Fruit fly (Drosophila melanogaster) whole organism, larva: ENCODE measurements around the gene CG10550.
A peak's percentile ranks its signal among the peaks of the same experiment; 100 is the strongest.

Experiments
- noc ChIP-seq: fragments of 200-800 bp; sonication (Bioruptor generic); optimal IDR thresholded peaks from 3 replicates; lab custom pipeline; 2019; ENCODE audit warnings: missing biosample characterization, mild to moderate bottlenecking, missing genetic modification characterization, moderate library complexity

The CG10550 gene

dm6 chr3R:25308228-25308627 is at the start of gene CG10550:
Gene CG10550 (minus strand): TSS chr3R:25308391.
- TF ChIP-seq noc (tag; lab: Kevin White, UChicago), result no peak

DNA sequence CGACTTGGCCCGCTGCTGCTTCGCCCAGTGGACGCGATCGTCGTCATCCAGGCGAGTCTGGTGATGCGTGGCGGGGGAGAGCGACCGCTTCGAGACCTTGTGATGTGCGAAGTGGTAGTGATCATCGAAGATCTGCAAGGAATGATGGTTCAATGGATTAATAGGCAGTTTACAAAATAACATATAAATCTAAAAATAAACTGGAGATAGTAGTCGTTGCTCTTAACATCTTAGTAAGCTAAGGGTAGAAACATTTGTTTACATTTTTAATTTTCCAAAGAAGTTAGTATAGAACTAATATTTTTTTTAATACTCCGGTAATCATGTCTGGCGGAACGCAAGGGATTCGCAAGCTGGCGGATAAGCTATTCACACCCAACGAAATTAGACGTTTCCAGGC is 49.8 kb upstream of the CG10550 start, which contains the start of gene ND-49L:
Gene ND-49L, plus strand, starts transcription at position 301 of the 400 bp plus-strand sequence.
- TF ChIP-seq noc (tag; lab: Kevin White, UChicago), result no peak

dm6 chr3R:25346899-25347298 is 38.7 kb upstream of the CG10550 start, which contains the start of gene tobi:
Gene tobi (minus strand): TSS chr3R:25346921.
- no peak for TF ChIP-seq noc (tag; lab: Kevin White, UChicago)

DNA sequence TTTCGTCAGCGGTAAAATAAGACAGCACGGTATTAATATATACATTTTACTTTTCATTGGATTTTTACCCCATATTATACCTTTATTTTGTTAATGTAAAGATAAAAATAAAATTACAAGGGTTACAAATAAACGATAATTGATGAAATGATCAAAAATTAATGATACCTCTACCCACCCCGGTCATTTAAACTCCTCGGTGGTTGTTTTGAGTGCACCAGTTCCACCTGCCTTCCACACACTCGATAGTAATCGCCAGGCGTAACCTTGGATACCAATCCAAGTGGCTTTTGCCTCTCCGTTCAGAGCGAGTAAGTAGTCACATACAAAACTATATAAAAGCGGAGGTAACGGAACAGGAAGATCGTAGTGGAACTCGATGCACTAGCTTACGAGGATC is 31.8 kb upstream of the CG10550 start, which contains the start of gene rha:
Gene rha, plus strand, starts transcription at position 301 of the 400 bp plus-strand sequence.
- no peak for TF ChIP-seq noc (tag; lab: Kevin White, UChicago)

- TF ChIP-seq noc (tag; lab: Kevin White, UChicago), result no peak
Observed at dm6 chr3R:25335065-25335464, 26.9 kb upstream of the CG10550 start, which contains the start of the genes CG10669 and CG11902. Gene CG10669 (minus strand): TSS chr3R:25335243. Gene CG11902 (plus strand): TSS chr3R:25335257.

DNA sequence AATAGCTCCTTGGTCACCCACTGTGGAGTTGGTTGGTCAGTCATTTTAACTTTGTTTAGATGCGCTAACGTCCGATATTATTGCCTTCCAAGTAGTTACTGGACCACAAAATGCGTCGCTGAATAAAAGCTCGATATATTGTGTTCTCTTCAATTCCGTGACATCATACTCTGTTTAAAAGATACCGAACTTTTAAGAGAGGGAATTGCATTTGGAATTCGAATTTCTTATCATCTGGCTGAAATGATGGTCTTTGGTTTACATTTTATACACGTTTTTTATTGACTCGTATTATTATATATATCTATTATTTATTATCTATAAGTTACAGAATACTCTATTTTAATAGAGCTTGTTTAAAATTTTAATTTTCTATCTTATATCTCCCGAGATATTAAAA is 22.9 kb upstream of the CG10550 start, which contains the start of gene CHKov2:
Gene CHKov2, minus strand, starts transcription at position 101 of the 400 bp plus-strand sequence.
- TF ChIP-seq noc (tag; lab: Kevin White, UChicago), result no peak

DNA sequence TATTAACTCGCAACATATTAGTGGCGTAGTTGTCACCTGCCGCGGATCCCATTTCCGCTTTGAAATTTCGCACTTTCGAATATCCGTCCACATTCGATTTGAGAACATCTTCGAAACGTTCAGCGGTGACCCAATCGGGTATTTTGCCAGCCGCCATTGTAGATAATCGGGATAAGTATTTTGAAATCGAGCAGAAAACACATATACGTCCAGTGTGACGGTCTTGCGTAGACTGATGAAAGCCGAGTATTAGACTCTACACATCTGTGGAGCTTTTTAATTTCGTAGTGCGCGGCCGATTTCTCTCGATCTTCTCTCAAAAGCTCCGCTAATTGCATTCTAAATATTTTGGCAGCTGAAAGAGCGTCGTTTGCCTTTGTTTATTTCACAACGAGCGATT is 20.9 kb upstream of the CG10550 start, which contains the start of gene CHKov1:
Gene CHKov1, minus strand, starts transcription at position 238 of the 400 bp plus-strand sequence.
- TF ChIP-seq noc (tag; lab: Kevin White, UChicago), result peak; percentile 48

DNA sequence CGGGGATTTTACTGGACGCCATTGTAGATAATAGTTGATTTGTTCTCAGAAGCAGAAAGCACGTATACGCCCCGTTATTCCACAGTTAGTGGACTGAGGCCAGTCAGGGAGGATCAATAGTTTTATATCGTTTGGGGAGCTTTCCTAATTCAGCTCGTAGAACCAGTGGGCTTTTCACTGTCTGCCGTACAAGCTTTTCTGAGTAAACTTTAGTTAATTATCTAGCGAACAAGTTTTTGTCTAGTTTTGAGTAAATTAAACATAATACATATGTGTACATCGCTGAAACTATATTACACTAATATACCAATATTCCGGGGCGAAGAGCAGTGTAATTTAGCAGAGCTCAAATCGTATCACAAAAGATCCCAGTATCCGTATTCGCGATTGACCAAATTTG is 14.5 kb upstream of the CG10550 start, which contains the start of gene CG10562:
Gene CG10562, minus strand, starts transcription at position 101 of the 400 bp plus-strand sequence.
- no peak for TF ChIP-seq noc (tag; lab: Kevin White, UChicago)

- TF ChIP-seq noc (tag; lab: Kevin White, UChicago), result no peak
Observed at dm6 chr3R:25321681-25322080, 13.5 kb upstream of the CG10550 start.

DNA sequence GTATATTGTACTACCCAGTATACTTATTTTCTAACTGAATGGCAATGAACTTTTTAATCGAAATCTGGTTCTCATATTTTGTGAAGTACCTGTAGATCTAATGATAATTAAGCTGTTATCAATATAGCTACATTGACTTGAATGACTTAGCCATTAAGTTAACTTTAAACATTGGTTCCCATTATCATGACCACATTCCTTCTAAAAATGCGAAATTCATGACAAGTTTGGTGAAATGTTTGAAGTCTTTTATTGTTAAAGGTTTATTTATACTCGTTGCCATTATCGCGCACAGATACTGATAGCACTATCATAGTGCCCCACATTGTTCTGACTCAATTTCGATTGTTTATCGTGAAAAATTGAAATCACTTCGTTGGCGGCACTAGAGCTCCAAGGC is 12.7 kb upstream of the CG10550 start:
- peak; percentile 34 for TF ChIP-seq noc (tag; lab: Kevin White, UChicago)

DNA sequence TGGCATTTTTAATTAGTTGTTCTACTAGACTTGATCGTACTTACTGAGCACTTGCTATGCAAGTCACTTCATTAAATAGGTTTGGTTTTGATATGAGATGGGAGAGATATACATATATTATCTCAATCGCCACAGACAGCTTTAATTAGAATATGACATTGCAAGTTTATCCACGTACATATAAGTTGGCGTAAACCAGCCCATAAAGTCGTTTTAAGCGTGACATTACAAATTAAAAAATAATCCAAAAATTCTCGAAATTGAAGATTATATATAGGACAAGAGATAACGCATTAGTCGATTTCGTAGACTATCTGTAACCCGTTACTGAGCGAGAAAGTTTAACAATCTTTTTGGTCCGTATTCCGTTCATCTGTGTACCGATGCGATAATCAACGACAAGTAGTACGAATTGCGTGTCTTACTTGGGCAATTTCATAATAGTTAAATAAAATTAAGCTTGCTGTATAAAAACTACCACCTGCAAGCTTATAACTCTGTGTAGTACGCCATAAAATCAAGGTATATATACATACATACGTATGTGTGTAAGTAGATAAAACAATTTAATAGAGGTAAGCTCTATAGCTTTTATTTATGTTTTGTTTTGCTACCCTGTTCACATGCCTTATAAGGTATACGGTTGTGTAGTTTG is 12.0 kb upstream of the CG10550 start, which contains the start of gene CG10560:
Gene CG10560, minus strand, starts transcription at position 51 of the 655 bp plus-strand sequence.
- no peak for TF ChIP-seq noc (tag; lab: Kevin White, UChicago)

DNA sequence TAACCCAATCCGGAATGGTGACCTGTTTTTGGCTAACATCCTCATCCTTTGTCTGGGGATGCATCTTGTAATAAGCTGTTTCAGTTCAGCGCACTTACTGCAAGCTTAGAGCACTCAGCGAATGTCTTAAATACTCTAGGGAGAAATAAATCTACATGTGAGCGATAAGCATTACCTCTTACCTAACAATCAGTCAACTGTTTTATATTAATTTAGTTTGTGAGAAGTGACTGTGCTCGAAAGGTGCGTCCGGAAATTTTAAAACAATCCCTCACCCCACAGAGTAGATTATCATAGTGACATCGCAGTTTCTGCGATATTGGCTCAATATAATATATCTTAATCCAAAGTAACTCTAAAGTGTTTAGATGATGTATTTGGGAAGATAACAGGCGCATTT is 9.8 kb upstream of the CG10550 start, which contains the start of gene CG10553:
Gene CG10553, minus strand, starts transcription at position 101 of the 400 bp plus-strand sequence.
- TF ChIP-seq noc (tag; lab: Kevin White, UChicago), result no peak

DNA sequence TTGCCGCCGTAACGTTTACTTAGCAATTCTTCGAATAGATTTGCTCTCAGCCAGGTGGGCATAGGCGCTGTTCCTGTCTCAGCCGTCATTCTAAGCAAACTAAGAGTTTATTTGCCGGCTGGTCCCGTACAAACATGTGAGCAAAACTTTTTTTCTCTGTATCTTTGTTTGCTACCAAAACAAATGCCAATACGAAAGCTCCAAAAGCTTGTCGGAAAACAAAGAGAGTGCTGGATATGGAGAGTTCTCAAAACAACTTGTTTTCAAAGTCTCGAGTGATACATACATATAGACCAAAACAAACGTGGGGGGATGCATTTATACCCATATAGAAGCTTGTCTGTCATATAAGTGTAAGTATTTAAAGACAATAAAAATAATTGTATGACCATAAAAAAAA is 7.8 kb upstream of the CG10550 start, which contains the start of gene CG10559:
Gene CG10559, minus strand, starts transcription at position 101 of the 400 bp plus-strand sequence.
- TF ChIP-seq noc (tag; lab: Kevin White, UChicago), result no peak

DNA sequence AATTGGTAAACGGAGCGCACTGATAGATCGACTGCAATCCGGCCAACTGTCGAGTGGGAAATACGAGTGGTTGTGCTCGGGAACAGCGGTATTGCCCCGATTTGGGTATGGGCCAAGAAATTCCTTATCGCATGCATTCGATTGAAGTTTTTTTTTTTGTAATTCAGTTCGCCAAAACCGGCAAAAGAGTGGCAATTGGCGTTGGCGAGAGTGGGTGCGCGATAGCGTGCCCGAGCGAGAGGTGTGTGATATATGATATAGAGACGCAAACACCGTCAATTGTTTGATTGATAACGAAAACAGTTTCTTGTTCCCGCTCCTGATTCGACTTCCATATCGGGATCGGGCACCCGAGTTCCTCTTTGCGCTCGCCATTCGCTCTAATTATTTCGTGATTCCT is 5.6 kb upstream of the CG10550 start, which contains the start of gene CG31087:
Gene CG31087, minus strand, starts transcription at position 63 of the 400 bp plus-strand sequence.
- TF ChIP-seq noc (tag; lab: Kevin White, UChicago), result no peak

DNA sequence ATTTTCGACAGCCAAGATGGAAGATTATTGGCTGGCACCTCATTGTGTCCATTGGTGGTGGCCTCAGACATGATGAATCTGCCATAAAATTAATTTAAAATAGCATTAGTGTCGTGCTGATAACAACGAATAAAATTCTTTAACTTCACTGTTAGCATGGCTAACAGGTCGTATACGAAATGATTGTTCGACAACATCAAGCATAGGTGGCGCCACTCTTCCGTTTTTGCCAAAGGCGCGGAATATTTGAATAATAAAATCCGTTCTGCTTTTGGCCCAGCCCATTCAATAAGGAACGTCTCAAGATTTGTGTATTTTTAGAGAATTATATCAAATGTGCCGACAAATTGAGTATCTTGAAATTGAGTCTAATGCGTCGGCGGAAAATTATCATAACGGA is 4.4 kb upstream of the CG10550 start:
- no peak for TF ChIP-seq noc (tag; lab: Kevin White, UChicago)

- no peak for TF ChIP-seq noc (tag; lab: Kevin White, UChicago)
Observed at dm6 chr3R:25310843-25311242, 2.7 kb upstream of the CG10550 start, which contains the start of gene CG31099. Gene CG31099 (minus strand): TSS chr3R:25310943.
